Worm (Caenorhabditis elegans): ENCODE measurements around the gene srh-169.

- TF ChIP-seq nhr-11 (tag; optimal IDR thresholded peaks at IDR 0.05) (no peak), mep-1 (tag; optimal IDR thresholded peaks at IDR 0.05) (no peak), mdl-1 (tag; optimal IDR thresholded peaks at IDR 0.05) (no peak)
Observed at ce11 chrV:4016780-4017179, 30.9 kb upstream of the srh-169 start, which contains the start of gene srw-89.
